Worm (Caenorhabditis elegans): Measurements from ENCODE around the gene spc-1.
A peak's percentile ranks its signal among the peaks of the same experiment; 100 is the strongest.

spc-1 gene

DNA sequence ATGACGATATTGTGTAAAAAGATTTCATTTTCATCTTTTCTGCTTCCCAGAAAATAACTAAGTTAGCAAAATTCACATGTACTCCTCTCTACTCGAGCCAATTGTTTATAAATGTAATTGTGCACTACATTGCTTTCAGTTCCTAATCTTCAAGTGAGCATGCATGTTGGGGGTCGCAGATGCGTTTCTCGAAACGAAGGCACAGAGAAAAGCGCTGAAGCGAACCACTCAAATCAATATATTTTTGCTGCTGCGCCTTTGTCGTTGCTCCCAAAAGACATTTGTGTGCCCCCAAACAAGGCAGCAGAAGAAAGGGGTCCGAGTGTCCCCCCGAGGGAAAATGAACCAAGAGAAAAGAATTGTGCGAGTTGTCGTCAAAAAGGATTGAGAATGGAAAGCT is 646 bp downstream of the spc-1 start:
- no peak for TF ChIP-seq snpc-4 (tag; optimal IDR thresholded peaks at IDR 0.05)
- no peak for TF ChIP-seq zag-1 (tag; optimal IDR thresholded peaks at IDR 0.05)
- TF ChIP-seq R02D3.7 (tag; optimal IDR thresholded peaks at IDR 0.05) = no peak
- TF ChIP-seq nhr-12 (tag; optimal IDR thresholded peaks at IDR 0.05) = no peak
- TF ChIP-seq elt-2 (tag; optimal IDR thresholded peaks at IDR 0.05) = no peak
- TF ChIP-seq ceh-28 (tag; optimal IDR thresholded peaks at IDR 0.05) = no peak
- TF ChIP-seq sea-2 (GFP tag; optimal IDR thresholded peaks at IDR 0.05) = no peak
- no peak for TF ChIP-seq elt-1 (tag; optimal IDR thresholded peaks at IDR 0.05)
- TF ChIP-seq fos-1 (tag; optimal IDR thresholded peaks at IDR 0.05) = no peak
- TF ChIP-seq mml-1 (tag; optimal IDR thresholded peaks at IDR 0.05) = no peak
- TF ChIP-seq unc-39 (tag; optimal IDR thresholded peaks at IDR 0.05) = no peak
- TF ChIP-seq egl-5 (tag; optimal IDR thresholded peaks at IDR 0.05) = no peak
- TF ChIP-seq nhr-76 (tag; optimal IDR thresholded peaks at IDR 0.05) = no peak
- TF ChIP-seq ztf-11 (tag; optimal IDR thresholded peaks at IDR 0.05) = no peak
- no peak for TF ChIP-seq aly-2 (tag; optimal IDR thresholded peaks at IDR 0.05)
- TF ChIP-seq fkh-2 (tag; optimal IDR thresholded peaks at IDR 0.05) = no peak
- TF ChIP-seq nfya-1 (tag; optimal IDR thresholded peaks at IDR 0.05; ENCODE audit: insufficient read depth) = peak; percentile 49
- no peak for TF ChIP-seq elt-3 (tag; optimal IDR thresholded peaks at IDR 0.05)
- no peak for TF ChIP-seq nhr-237 (tag; optimal IDR thresholded peaks at IDR 0.05)
- TF ChIP-seq fkh-10 (GFP tag; optimal IDR thresholded peaks at IDR 0.05) = peak; percentile 12
- peak; percentile 54 for TF ChIP-seq hmg-11 (tag; optimal IDR thresholded peaks at IDR 0.05)
- TF ChIP-seq jun-1 (tag; optimal IDR thresholded peaks at IDR 0.05) = no peak
- TF ChIP-seq lin-39 (tag; optimal IDR thresholded peaks at IDR 0.05) = peak; percentile 89
- no peak for TF ChIP-seq pha-4 (tag; optimal IDR thresholded peaks at IDR 0.05)
- no peak for TF ChIP-seq ceh-82 (tag; optimal IDR thresholded peaks at IDR 0.05)

DNA sequence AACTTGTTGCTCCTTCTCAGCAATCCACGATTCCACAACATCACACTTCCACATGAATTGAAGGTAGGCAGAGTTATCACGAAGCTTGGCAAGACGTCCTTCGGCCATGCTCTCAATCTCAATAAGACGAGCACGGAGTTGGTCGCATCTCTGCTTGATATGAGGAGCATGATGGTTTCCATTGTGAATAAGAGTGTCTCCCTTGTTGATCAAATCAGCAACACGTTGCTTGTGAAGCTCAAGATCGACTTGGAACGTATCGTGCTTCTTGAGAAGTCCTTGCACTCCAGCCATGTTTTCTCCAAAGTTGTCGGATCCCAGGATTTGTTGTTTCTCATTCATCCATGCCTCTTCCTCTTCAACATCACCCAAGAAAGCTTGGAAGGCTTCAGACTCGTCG is 7.3 kb downstream of the spc-1 start:
- TF ChIP-seq nhr-28 (tag; optimal IDR thresholded peaks at IDR 0.05) (no peak), nhr-43 (tag; optimal IDR thresholded peaks at IDR 0.05; ENCODE audit: poor library complexity, severe bottlenecking) (no peak), daf-12 (tag; optimal IDR thresholded peaks at IDR 0.05) (no peak), eor-1 (tag; optimal IDR thresholded peaks at IDR 0.05) (no peak), skn-1 (tag; optimal IDR thresholded peaks at IDR 0.05) (no peak), ceh-16 (tag; optimal IDR thresholded peaks at IDR 0.05) (no peak), egl-5 (tag; optimal IDR thresholded peaks at IDR 0.05) (no peak)

DNA sequence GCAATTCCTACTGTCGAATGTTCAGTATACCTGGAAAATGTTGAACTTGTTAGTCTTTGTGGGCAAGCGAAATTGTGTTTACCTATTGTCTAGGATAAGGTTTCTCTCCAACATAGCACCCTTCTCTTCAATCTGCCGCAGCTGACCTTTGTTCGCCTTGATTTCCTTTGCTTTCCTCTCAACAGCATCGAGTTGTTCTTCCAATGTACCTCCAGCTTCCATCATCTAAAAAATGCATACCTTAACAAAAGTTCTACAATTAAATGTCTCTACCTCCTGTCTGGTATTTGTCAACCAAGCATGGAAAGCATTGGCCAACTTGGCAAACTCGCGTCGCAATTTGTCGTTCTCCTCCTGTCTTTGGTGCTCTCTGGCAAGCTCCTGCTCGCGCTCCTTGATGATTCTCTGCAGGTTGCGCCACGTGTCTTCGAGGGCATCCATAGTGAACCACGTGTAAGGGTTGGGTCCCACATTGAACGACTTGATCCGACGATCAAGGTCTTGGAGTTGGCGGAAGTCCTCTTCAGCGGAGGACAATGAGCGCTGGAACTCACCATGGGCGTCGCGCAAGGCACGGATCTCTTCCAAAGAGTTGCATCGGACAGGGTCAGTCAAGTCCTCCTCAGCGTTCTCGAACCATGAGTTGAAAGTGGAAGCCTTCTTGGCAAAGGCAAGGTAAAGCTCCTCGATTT is 8.1 kb downstream of the spc-1 start:
- TF ChIP-seq mdl-1 (tag; optimal IDR thresholded peaks at IDR 0.05) (no peak), nhr-67 (tag; optimal IDR thresholded peaks at IDR 0.05) (no peak), nhr-23 (tag; optimal IDR thresholded peaks at IDR 0.05) (no peak), nhr-76 (tag; optimal IDR thresholded peaks at IDR 0.05) (no peak), pqm-1 (tag; optimal IDR thresholded peaks at IDR 0.05) (no peak), nhr-28 (tag; optimal IDR thresholded peaks at IDR 0.05) (no peak), jun-1 (tag; optimal IDR thresholded peaks at IDR 0.05) (no peak)

- TF ChIP-seq sea-2 (GFP tag; optimal IDR thresholded peaks at IDR 0.05) (no peak), unc-39 (tag; optimal IDR thresholded peaks at IDR 0.05) (no peak), nhr-11 (tag; optimal IDR thresholded peaks at IDR 0.05) (no peak), snpc-4 (tag; optimal IDR thresholded peaks at IDR 0.05) (no peak), ceh-28 (tag; optimal IDR thresholded peaks at IDR 0.05) (peak; percentile 65), tbx-2 (tag; optimal IDR thresholded peaks at IDR 0.05) (peak; percentile 12), egl-5 (tag; optimal IDR thresholded peaks at IDR 0.05) (no peak), ztf-11 (tag; optimal IDR thresholded peaks at IDR 0.05) (no peak), nhr-67 (tag; optimal IDR thresholded peaks at IDR 0.05) (no peak), zag-1 (tag; optimal IDR thresholded peaks at IDR 0.05) (no peak), eor-1 (tag; optimal IDR thresholded peaks at IDR 0.05) (no peak), nhr-28 (tag; optimal IDR thresholded peaks at IDR 0.05) (no peak), lin-15B (tag; optimal IDR thresholded peaks at IDR 0.05) (no peak), nhr-237 (tag; optimal IDR thresholded peaks at IDR 0.05) (no peak), pqm-1 (tag; optimal IDR thresholded peaks at IDR 0.05) (peak; percentile 79), ceh-16 (tag; optimal IDR thresholded peaks at IDR 0.05) (no peak), nhr-23 (tag; optimal IDR thresholded peaks at IDR 0.05) (no peak), ZK546.5 (tag; optimal IDR thresholded peaks at IDR 0.05) (no peak), nhr-25 (tag; optimal IDR thresholded peaks at IDR 0.05) (no peak), nfya-1 (tag; optimal IDR thresholded peaks at IDR 0.05; ENCODE audit: insufficient read depth) (no peak), elt-2 (tag; optimal IDR thresholded peaks at IDR 0.05) (peak; percentile 90), R02D3.7 (tag; optimal IDR thresholded peaks at IDR 0.05) (no peak), nhr-12 (tag; optimal IDR thresholded peaks at IDR 0.05) (no peak), skn-1 (tag; optimal IDR thresholded peaks at IDR 0.05) (no peak), ama-1 (optimal IDR thresholded peaks at IDR 0.05) (no peak), mml-1 (tag; optimal IDR thresholded peaks at IDR 0.05) (no peak), ztf-4 (tag; optimal IDR thresholded peaks at IDR 0.05) (no peak), fkh-10 (GFP tag; optimal IDR thresholded peaks at IDR 0.05) (no peak), mdl-1 (tag; optimal IDR thresholded peaks at IDR 0.05) (no peak), nhr-43 (tag; optimal IDR thresholded peaks at IDR 0.05; ENCODE audit: poor library complexity, severe bottlenecking) (peak; percentile 23), egl-27 (tag; optimal IDR thresholded peaks at IDR 0.05) (no peak), pha-4 (tag; optimal IDR thresholded peaks at IDR 0.05) (peak; percentile 37)
Measured at ce11 chrX:3117204-3117603, 9.7 kb downstream of the spc-1 start.
